Fruit fly (Drosophila melanogaster): ENCODE measurements around the gene CG5984.

Gene CG5984

DNA sequence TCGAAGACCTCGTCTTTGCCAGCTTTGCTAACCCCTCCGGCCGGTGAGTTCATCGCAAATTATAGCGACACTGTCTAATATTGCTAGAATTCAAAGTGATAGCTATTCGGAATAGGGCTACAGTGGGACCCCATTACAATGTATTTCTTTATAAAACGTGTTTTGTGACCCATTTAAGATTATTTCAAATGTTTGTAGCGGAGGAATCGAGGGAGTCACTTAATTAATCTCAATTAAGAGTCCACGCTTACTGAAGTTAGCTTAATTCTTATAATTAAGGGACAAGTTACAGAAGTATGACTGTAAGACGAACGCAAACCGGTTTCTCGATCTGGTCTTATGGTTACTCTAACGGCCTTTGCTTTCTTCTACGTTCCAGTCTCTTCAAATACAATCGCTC is 41.8 kb upstream of the CG5984 start (continued):
- TF ChIP-seq Stat92E (GFP tag; optimal IDR thresholded peaks at IDR 0.05), result no peak
- TF ChIP-seq esg (GFP tag; conservative IDR thresholded peaks at IDR 0.05), result no peak
- peak; percentile 56 for TF ChIP-seq CG11504 (tag; optimal IDR thresholded peaks at IDR 0.05)
- peak; percentile 93 for TF ChIP-seq Med (GFP tag)
- TF ChIP-seq Fer1 (GFP tag; optimal IDR thresholded peaks at IDR 0.05), result peak; percentile 51
- TF ChIP-seq CG18476 (GFP tag; optimal IDR thresholded peaks at IDR 0.05), result peak; percentile 21
- no peak for TF ChIP-seq slou (GFP tag; optimal IDR thresholded peaks at IDR 0.05)
- TF ChIP-seq Ets65A (GFP tag), result peak; percentile 61
- TF ChIP-seq dysf (GFP tag; IDR thresholded peaks at IDR 0.05), result peak; percentile 58
- peak; percentile 43 for TF ChIP-seq fd96Cb (tag; optimal IDR thresholded peaks at IDR 0.05)
- no peak for TF ChIP-seq slp2 (GFP tag; optimal IDR thresholded peaks at IDR 0.05)
- TF ChIP-seq CG15696 (tag; optimal IDR thresholded peaks at IDR 0.05), result peak; percentile 51
- peak; percentile 19 for TF ChIP-seq CG30431 (GFP tag; optimal IDR thresholded peaks at IDR 0.05)
- TF ChIP-seq Ada2b (GFP tag; IDR thresholded peaks at IDR 0.05), result 0 out of 2 replicates have a peak, but pooled peaks have one; percentile 12
- TF ChIP-seq NfI (GFP tag; optimal IDR thresholded peaks at IDR 0.05), result peak; percentile 29
- peak; percentile 24 for TF ChIP-seq CG6813 (GFP tag; optimal IDR thresholded peaks at IDR 0.05)
- TF ChIP-seq mam (GFP tag; optimal IDR thresholded peaks at IDR 0.05), result peak; percentile 58
- TF ChIP-seq emc (GFP tag; optimal IDR thresholded peaks at IDR 0.05), result no peak
- TF ChIP-seq CG2875 (GFP tag; optimal IDR thresholded peaks at IDR 0.05), result no peak
- peak; percentile 5 for TF ChIP-seq Six4 (GFP tag; optimal IDR thresholded peaks at IDR 0.05)
- TF ChIP-seq unpg (GFP tag; optimal IDR thresholded peaks at IDR 0.05), result peak; percentile 54
- peak; percentile 72 for TF ChIP-seq vvl (GFP tag; IDR thresholded peaks at IDR 0.05)
- 0 out of 3 replicates have a peak, but pooled peaks have one; percentile 28 for TF ChIP-seq CG17361 (GFP tag; IDR thresholded peaks at IDR 0.05)
- TF ChIP-seq CG14667 (GFP tag; IDR thresholded peaks at IDR 0.05), result no peak
- peak; percentile 37 for TF ChIP-seq CG8924 (tag; optimal IDR thresholded peaks at IDR 0.05)
- TF ChIP-seq CG12659 (GFP tag; optimal IDR thresholded peaks at IDR 0.05), result no peak
- no peak for TF ChIP-seq CG11398 (GFP tag; optimal IDR thresholded peaks at IDR 0.05)
- TF ChIP-seq dmrt11E (tag; optimal IDR thresholded peaks at IDR 0.05), result peak; percentile 27
- no peak for TF ChIP-seq Hmx (GFP tag; optimal IDR thresholded peaks at IDR 0.05)
- no peak for TF ChIP-seq gfzf (GFP tag; optimal IDR thresholded peaks at IDR 0.05)
- TF ChIP-seq CG8388 (GFP tag; optimal IDR thresholded peaks at IDR 0.05), result peak; percentile 21
- TF ChIP-seq Atf-2 (GFP tag; optimal IDR thresholded peaks at IDR 0.05), result no peak
- peak; percentile 6 for TF ChIP-seq Bteb2 (GFP tag; optimal IDR thresholded peaks at IDR 0.05)
- TF ChIP-seq CG17359 (tag; optimal IDR thresholded peaks at IDR 0.05), result peak; percentile 48
- peak; percentile 65 for TF ChIP-seq slbo (GFP tag; IDR thresholded peaks at IDR 0.05)
- peak; percentile 33 for TF ChIP-seq onecut (GFP tag; IDR thresholded peaks at IDR 0.05)
- peak; percentile 34; the same call in 1 of the 2 replicates for TF ChIP-seq MBD-R2 (GFP tag; IDR thresholded peaks at IDR 0.05)
- peak; percentile 32 to 44 for TF ChIP-seq Pdp1 (GFP tag; optimal IDR thresholded peaks at IDR 0.05)
- TF ChIP-seq CG12391 (tag; optimal IDR thresholded peaks at IDR 0.05), result peak; percentile 42
- TF ChIP-seq kni (GFP tag; optimal IDR thresholded peaks at IDR 0.05), result no peak
- TF ChIP-seq CG9727 (GFP tag; optimal IDR thresholded peaks at IDR 0.05), result peak; percentile 15
- peak; percentile 69 for TF ChIP-seq CG2678 (tag; optimal IDR thresholded peaks at IDR 0.05)
- TF ChIP-seq trh (GFP tag; optimal IDR thresholded peaks at IDR 0.05), result no peak
- peak; percentile 10 for TF ChIP-seq CG13296 (GFP tag; optimal IDR thresholded peaks at IDR 0.05)
- 0 out of 2 replicates have a peak, but pooled peaks have one; percentile 19 for TF ChIP-seq E2f1 (GFP tag; IDR thresholded peaks at IDR 0.05)
- TF ChIP-seq Dip3 (GFP tag; optimal IDR thresholded peaks at IDR 0.05), result peak; percentile 44
- TF ChIP-seq CG1603 (tag; optimal IDR thresholded peaks at IDR 0.05), result peak; percentile 55
- peak; percentile 42 for TF ChIP-seq HHEX (GFP tag; optimal IDR thresholded peaks at IDR 0.05)
- TF ChIP-seq Meics (GFP tag; optimal IDR thresholded peaks at IDR 0.05), result peak; percentile 42
- TF ChIP-seq Lim3 (GFP tag; IDR thresholded peaks at IDR 0.05), result no peak
